Worm (Caenorhabditis elegans): ENCODE data around the gene oac-32.

The oac-32 gene

ce11 chrV:1579790-1580189 lies 34.2 kb upstream of the oac-32 start:
- TF ChIP-seq ceh-36 (tag; optimal IDR thresholded peaks at IDR 0.05) (no peak), F13C5.2 (tag; optimal IDR thresholded peaks at IDR 0.05) (no peak), hmg-4 (GFP tag; optimal IDR thresholded peaks at IDR 0.05) (no peak), hmbx-1 (tag; optimal IDR thresholded peaks at IDR 0.05) (no peak), tbx-11 (GFP tag; IDR thresholded peaks at IDR 0.05) (no peak), aly-1 (tag; optimal IDR thresholded peaks at IDR 0.05) (no peak), ets-7 (tag; optimal IDR thresholded peaks at IDR 0.05) (no peak), flt-1 (GFP tag; IDR thresholded peaks at IDR 0.05) (no peak)

- TF ChIP-seq scrt-1 (GFP tag; IDR thresholded peaks at IDR 0.05) (0 out of 2 replicates have a peak, but pooled peaks have one; percentile 56), hmg-4 (GFP tag; optimal IDR thresholded peaks at IDR 0.05) (peak; percentile 58), ets-7 (tag; optimal IDR thresholded peaks at IDR 0.05) (no peak)
Observed at ce11 chrV:1578572-1579230, 33.1 kb upstream of the oac-32 start.

ce11 chrV:1577092-1577709 lies 31.6 kb upstream of the oac-32 start:
- TF ChIP-seq pes-1 (GFP tag; IDR thresholded peaks at IDR 0.05): peak; percentile 11; the same call in 1 of the 2 replicates
- TF ChIP-seq hmg-4 (GFP tag; optimal IDR thresholded peaks at IDR 0.05): peak; percentile 30
- no peak for TF ChIP-seq hmbx-1 (tag; optimal IDR thresholded peaks at IDR 0.05)
- 0 out of 2 replicates have a peak, but pooled peaks have one; percentile 21 for TF ChIP-seq flt-1 (GFP tag; IDR thresholded peaks at IDR 0.05)

- TF ChIP-seq B0310.2 (tag; optimal IDR thresholded peaks at IDR 0.05): no peak
- TF ChIP-seq ceh-36 (tag; optimal IDR thresholded peaks at IDR 0.05): peak; percentile 22
Observed at ce11 chrV:1575493-1576084, 30.0 kb upstream of the oac-32 start.

ce11 chrV:1574599-1574998 lies 29.0 kb upstream of the oac-32 start:
- TF ChIP-seq flt-1 (GFP tag; IDR thresholded peaks at IDR 0.05) (no peak), hmg-4 (GFP tag; optimal IDR thresholded peaks at IDR 0.05) (no peak), hnd-1 (tag; optimal IDR thresholded peaks at IDR 0.05) (no peak), pes-1 (GFP tag; IDR thresholded peaks at IDR 0.05) (no peak), F13C5.2 (tag; optimal IDR thresholded peaks at IDR 0.05) (no peak), scrt-1 (GFP tag; IDR thresholded peaks at IDR 0.05) (no peak), ceh-13 (GFP tag; optimal IDR thresholded peaks at IDR 0.05) (no peak), aly-1 (tag; optimal IDR thresholded peaks at IDR 0.05) (no peak), ceh-36 (tag; optimal IDR thresholded peaks at IDR 0.05) (no peak), tbx-11 (GFP tag; IDR thresholded peaks at IDR 0.05) (no peak), hmbx-1 (tag; optimal IDR thresholded peaks at IDR 0.05) (no peak), tbx-37 (GFP tag; conservative IDR thresholded peaks at IDR 0.05) (no peak), ets-7 (tag; optimal IDR thresholded peaks at IDR 0.05) (no peak), ama-1 (optimal IDR thresholded peaks at IDR 0.05) (no peak), sea-1 (GFP tag; conservative IDR thresholded peaks at IDR 0.05) (no peak)

ce11 chrV:1572585-1572984 lies 27.0 kb upstream of the oac-32 start:
- TF ChIP-seq hmg-4 (GFP tag; optimal IDR thresholded peaks at IDR 0.05) (peak; percentile 42), scrt-1 (GFP tag; IDR thresholded peaks at IDR 0.05) (no peak)

- TF ChIP-seq B0310.2 (tag; optimal IDR thresholded peaks at IDR 0.05) (no peak), hmg-4 (GFP tag; optimal IDR thresholded peaks at IDR 0.05) (peak; percentile 71)
Observed at ce11 chrV:1570679-1571078, 25.1 kb upstream of the oac-32 start.

- TF ChIP-seq ets-7 (tag; optimal IDR thresholded peaks at IDR 0.05) (no peak), scrt-1 (GFP tag; IDR thresholded peaks at IDR 0.05) (0 out of 2 replicates have a peak, but pooled peaks have one; percentile 56)
Observed at ce11 chrV:1569750-1570419, 24.3 kb upstream of the oac-32 start.

- TF ChIP-seq hnd-1 (tag; optimal IDR thresholded peaks at IDR 0.05): no peak
- TF ChIP-seq tbx-11 (GFP tag; IDR thresholded peaks at IDR 0.05): no peak
- TF ChIP-seq aly-1 (tag; optimal IDR thresholded peaks at IDR 0.05): no peak
- no peak for TF ChIP-seq tbx-37 (GFP tag; conservative IDR thresholded peaks at IDR 0.05)
- no peak for TF ChIP-seq sea-1 (GFP tag; conservative IDR thresholded peaks at IDR 0.05)
- no peak for TF ChIP-seq flt-1 (GFP tag; IDR thresholded peaks at IDR 0.05)
- no peak for TF ChIP-seq hmbx-1 (tag; optimal IDR thresholded peaks at IDR 0.05)
- no peak for TF ChIP-seq B0310.2 (tag; optimal IDR thresholded peaks at IDR 0.05)
- TF ChIP-seq ama-1 (optimal IDR thresholded peaks at IDR 0.05): no peak
- no peak for TF ChIP-seq ceh-13 (GFP tag; optimal IDR thresholded peaks at IDR 0.05)
Observed at ce11 chrV:1566776-1567175, 21.2 kb upstream of the oac-32 start, which contains the start of gene cdc-25.2. TSS of gene cdc-25.2 (plus strand) at chrV:1567076.
